Worm (Caenorhabditis elegans) whole organism, L3 larva: Measurements from ENCODE around the gene R01E6.5.

ENCODE experiments used
- aly-2 ChIP-seq: fragments of 150-350 bp; optimal IDR thresholded peaks from 2 replicates; lab custom pipeline; 2014; ENCODE audit warnings: missing biosample characterization, missing genetic modification characterization
- ama-1 ChIP-seq: fragments of 150-350 bp; optimal IDR thresholded peaks from 2 replicates; lab custom pipeline; 2018
- elt-2 ChIP-seq: sonication (generic microtip); optimal IDR thresholded peaks from 2 replicates; lab custom pipeline; 2016; ENCODE audit warnings: missing genetic modification reagents, mild to moderate bottlenecking, missing genetic modification characterization, missing compliant biosample characterization
- fkh-10 ChIP-seq: sonication (generic microtip); optimal IDR thresholded peaks from 2 replicates; lab custom pipeline; 2017; ENCODE audit warnings: missing biosample characterization, missing genetic modification reagents, missing genetic modification characterization
- fos-1 ChIP-seq: fragments of 150-350 bp; optimal IDR thresholded peaks from 2 replicates; lab custom pipeline; 2014; ENCODE audit warnings: missing biosample characterization, missing genetic modification characterization
- jun-1 ChIP-seq: fragments of 150-350 bp; optimal IDR thresholded peaks from 2 replicates; lab custom pipeline; 2014; ENCODE audit warnings: missing biosample characterization, missing genetic modification reagents, missing genetic modification characterization
- nhr-23 ChIP-seq: fragments of 150-350 bp; optimal IDR thresholded peaks from 2 replicates; lab custom pipeline; 2014; ENCODE audit warnings: missing biosample characterization, missing genetic modification reagents, missing genetic modification characterization
- nhr-237 ChIP-seq: fragments of 150-350 bp; optimal IDR thresholded peaks from 2 replicates; lab custom pipeline; 2014; ENCODE audit warnings: missing biosample characterization, missing genetic modification characterization
- tbx-2 ChIP-seq: sonication (generic microtip); optimal IDR thresholded peaks from 2 replicates; lab custom pipeline; 2016; ENCODE audit warnings: mild to moderate bottlenecking, missing genetic modification characterization, missing compliant biosample characterization
- unc-62 ChIP-seq: fragments of 150-350 bp; sonication (generic microtip); optimal IDR thresholded peaks from 4 replicates; lab custom pipeline; 2014; ENCODE audit warnings: missing biosample characterization, missing genetic modification reagents, missing genetic modification characterization

- no peak for TF ChIP-seq elt-2 (tag; lab: Kevin White, UChicago)
- no peak for TF ChIP-seq jun-1 (tag; lab: Kevin White, UChicago)
- no peak for TF ChIP-seq nhr-237
- no peak for TF ChIP-seq tbx-2
- TF ChIP-seq fos-1 (tag; lab: Kevin White, UChicago) = no peak
- TF ChIP-seq unc-62 (GFP tag; lab: Kevin White, UChicago) = no peak
- TF ChIP-seq aly-2 (tag; lab: Kevin White, UChicago) = no peak
- no peak for TF ChIP-seq ama-1 (lab: Kevin White, UChicago)
- TF ChIP-seq fkh-10 = no peak
- TF ChIP-seq nhr-23 (tag; lab: Kevin White, UChicago) = no peak
Measured at ce11 chrX:13499923-13500322, 36.9 kb upstream of the R01E6.5 start.
